Fruit fly (Drosophila melanogaster): ENCODE measurements around the gene intr.

DNA sequence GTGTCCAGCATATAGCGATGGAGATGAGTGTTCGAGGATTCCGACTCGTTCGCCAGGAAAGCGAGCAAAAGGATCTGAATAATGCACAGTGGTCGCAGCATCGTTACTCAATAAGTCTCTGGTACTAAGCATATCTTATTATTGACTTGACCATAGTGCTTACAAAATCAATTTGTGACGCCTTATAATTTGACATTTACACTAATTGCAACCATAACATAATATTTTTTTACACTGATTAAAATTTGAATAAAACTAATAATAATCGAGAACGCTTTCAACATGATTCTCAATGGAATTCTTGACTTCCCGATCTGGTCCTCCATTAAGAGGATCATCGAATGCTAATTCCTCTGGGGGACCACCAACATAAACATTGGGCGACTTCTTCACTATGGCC is 33.4 kb upstream of the intr start, which contains the start of gene CG9997:
- TF ChIP-seq CTCF (optimal IDR thresholded peaks at IDR 0.05), result no peak
- no peak for TF ChIP-seq CG8478 (optimal IDR thresholded peaks at IDR 0.05)
